Worm (Caenorhabditis elegans) whole organism, L4 larva: ENCODE data around the gene R11D1.3.

Experiments
- D1046.2 ChIP-seq: fragments of 200-800 bp; sonication (Bioruptor generic); IDR thresholded peaks from 2 replicates; pipeline ENCODE4 v1.3.6; 2022; ENCODE audit warnings: missing genetic modification characterization, missing compliant biosample characterization
- F37D6.2 ChIP-seq: sonication (generic microtip); optimal IDR thresholded peaks from 2 replicates; lab custom pipeline; 2016; ENCODE audit warnings: mild to moderate bottlenecking, missing genetic modification characterization, missing compliant biosample characterization
- F44E2.7 ChIP-seq: fragments of 200-800 bp; sonication (Bioruptor generic); IDR thresholded peaks from 2 replicates; pipeline ENCODE4 v2.1.2; 2022; ENCODE audit warnings: missing genetic modification characterization, missing compliant biosample characterization
- T26A8.4 ChIP-seq: fragments of 200-800 bp; sonication (Bioruptor generic); IDR thresholded peaks from 2 replicates; pipeline ENCODE4 v1.3.6; 2022; ENCODE audit warnings: missing genetic modification characterization, missing compliant biosample characterization
- Y105C5A.15 ChIP-seq: fragments of 200-800 bp; sonication (Bioruptor generic); IDR thresholded peaks from 2 replicates; pipeline ENCODE4 v1.3.6; 2022; ENCODE audit warnings: missing genetic modification characterization, missing compliant biosample characterization
- Y48G9A.11 ChIP-seq: fragments of 200-800 bp; sonication (Bioruptor generic); IDR thresholded peaks from 2 replicates; pipeline ENCODE4 v1.3.6; 2022; ENCODE audit warnings: missing genetic modification reagents, missing genetic modification characterization, missing compliant biosample characterization
- ZK546.5 ChIP-seq, 2 experiments: sonication (generic microtip); optimal IDR thresholded peaks; 2 replicates each; lab custom pipeline; 2017; ENCODE audit warnings: missing biosample characterization in 2 of 2, missing genetic modification characterization in 2 of 2
- aly-2 ChIP-seq: sonication (generic microtip); optimal IDR thresholded peaks from 2 replicates; lab custom pipeline; 2018; ENCODE audit warnings: missing biosample characterization, missing genetic modification characterization
- arid-1 ChIP-seq: fragments of 200-800 bp; sonication (Bioruptor generic); conservative IDR thresholded peaks from 2 replicates; pipeline ENCODE4 v1.3.6; 2022; ENCODE audit warnings: missing genetic modification reagents, missing genetic modification characterization, missing compliant biosample characterization
- ceh-32 ChIP-seq: sonication (generic microtip); optimal IDR thresholded peaks from 2 replicates; lab custom pipeline; 2016; ENCODE audit warnings: mild to moderate bottlenecking, missing genetic modification characterization, missing compliant biosample characterization; ENCODE audit not compliant: poor library complexity
- cey-2 ChIP-seq: sonication (generic microtip); optimal IDR thresholded peaks from 3 replicates; lab custom pipeline; 2017; ENCODE audit warnings: missing genetic modification characterization, mild to moderate bottlenecking, missing compliant biosample characterization, antibody characterized with exemption, borderline replicate concordance; ENCODE audit not compliant: insufficient read depth
- ctbp-1 ChIP-seq: fragments of 200-800 bp; sonication (Bioruptor generic); IDR thresholded peaks from 2 replicates; pipeline ENCODE4 v1.3.6; 2022; ENCODE audit warnings: missing genetic modification reagents, missing genetic modification characterization, missing compliant biosample characterization
- daf-19 ChIP-seq: fragments of 200-800 bp; sonication (Bioruptor generic); conservative IDR thresholded peaks from 2 replicates; pipeline ENCODE4 v1.3.6; 2022; ENCODE audit warnings: missing genetic modification characterization, missing compliant biosample characterization
- dmd-6 ChIP-seq: fragments of 200-800 bp; sonication (Bioruptor generic); IDR thresholded peaks from 2 replicates; pipeline ENCODE4 v1.3.6; 2022; ENCODE audit warnings: missing genetic modification reagents, missing genetic modification characterization, missing compliant biosample characterization
- dmd-8 ChIP-seq: fragments of 200-800 bp; sonication (Bioruptor generic); IDR thresholded peaks from 2 replicates; pipeline ENCODE4 v1.3.6; 2022; ENCODE audit warnings: missing genetic modification characterization, missing compliant biosample characterization
- dpl-1 ChIP-seq: fragments of 150-350 bp; optimal IDR thresholded peaks from 2 replicates; lab custom pipeline; 2014; ENCODE audit warnings: missing biosample characterization, missing genetic modification reagents, missing genetic modification characterization
- hlh-30 ChIP-seq: sonication (generic microtip); optimal IDR thresholded peaks from 2 replicates; lab custom pipeline; 2017; ENCODE audit warnings: antibody characterized with exemption, mild to moderate bottlenecking, missing genetic modification characterization, missing compliant biosample characterization; ENCODE audit not compliant: insufficient read depth
- jun-1 ChIP-seq: fragments of 150-350 bp; optimal IDR thresholded peaks from 2 replicates; lab custom pipeline; 2014; ENCODE audit warnings: missing biosample characterization, missing genetic modification reagents, missing genetic modification characterization
- lin-1 ChIP-seq: fragments of 200-800 bp; sonication (Bioruptor generic); IDR thresholded peaks from 2 replicates; pipeline ENCODE4 v1.3.6; 2022; ENCODE audit warnings: missing genetic modification reagents, missing genetic modification characterization, missing compliant biosample characterization
- lin-29 ChIP-seq: fragments of 200-800 bp; sonication (Bioruptor generic); IDR thresholded peaks from 2 replicates; pipeline ENCODE4 v1.3.6; 2022; ENCODE audit warnings: missing genetic modification reagents, missing genetic modification characterization, missing compliant biosample characterization
- lin-38 ChIP-seq: fragments of 200-800 bp; sonication (Bioruptor generic); IDR thresholded peaks from 2 replicates; pipeline ENCODE4 v1.3.6; 2022; ENCODE audit warnings: missing genetic modification reagents, missing genetic modification characterization, missing compliant biosample characterization
- mep-1 ChIP-seq: fragments of 150-350 bp; sonication (generic microtip); optimal IDR thresholded peaks from 3 replicates; lab custom pipeline; 2014; ENCODE audit warnings: missing biosample characterization, missing genetic modification characterization
- nhr-11 ChIP-seq: fragments of 150-350 bp; optimal IDR thresholded peaks from 2 replicates; lab custom pipeline; 2014; ENCODE audit warnings: missing biosample characterization, missing genetic modification characterization
- nhr-111 ChIP-seq: fragments of 200-800 bp; sonication (Bioruptor generic); optimal IDR thresholded peaks from 2 replicates; lab custom pipeline; 2018; ENCODE audit warnings: mild to moderate bottlenecking, missing genetic modification characterization, missing compliant biosample characterization
- nhr-25 ChIP-seq: sonication (generic microtip); optimal IDR thresholded peaks from 2 replicates; lab custom pipeline; 2017; ENCODE audit warnings: missing genetic modification characterization, mild to moderate bottlenecking, missing compliant biosample characterization, antibody characterized with exemption, moderate library complexity, borderline replicate concordance; ENCODE audit not compliant: insufficient read depth
- nhr-28 ChIP-seq: fragments of 150-350 bp; optimal IDR thresholded peaks from 2 replicates; lab custom pipeline; 2014; ENCODE audit warnings: missing biosample characterization, missing genetic modification characterization
- nhr-41 ChIP-seq: fragments of 200-800 bp; sonication (Bioruptor generic); IDR thresholded peaks from 2 replicates; pipeline ENCODE4 v1.3.6; 2022; ENCODE audit warnings: missing genetic modification reagents, missing genetic modification characterization, missing compliant biosample characterization
- nhr-42 ChIP-seq: fragments of 200-800 bp; sonication (Bioruptor generic); IDR thresholded peaks from 2 replicates; pipeline ENCODE4 v1.3.6; 2022; ENCODE audit warnings: missing genetic modification characterization, missing compliant biosample characterization
- nhr-6 ChIP-seq: fragments of 150-350 bp; optimal IDR thresholded peaks from 2 replicates; lab custom pipeline; 2014; ENCODE audit warnings: missing biosample characterization, missing genetic modification characterization
- php-3 ChIP-seq: fragments of 200-800 bp; sonication (Bioruptor generic); IDR thresholded peaks from 2 replicates; pipeline ENCODE4 v1.3.6; 2022; ENCODE audit warnings: missing genetic modification reagents, missing genetic modification characterization, missing compliant biosample characterization
- pqm-1 ChIP-seq: sonication (generic microtip); optimal IDR thresholded peaks from 2 replicates; lab custom pipeline; 2017; ENCODE audit warnings: missing biosample characterization, missing genetic modification characterization
- snpc-1.2 ChIP-seq: fragments of 200-800 bp; sonication (Bioruptor generic); IDR thresholded peaks from 2 replicates; pipeline ENCODE4 v1.3.6; 2022; ENCODE audit warnings: missing genetic modification reagents, missing genetic modification characterization, missing compliant biosample characterization
- spr-3 ChIP-seq: fragments of 200-800 bp; sonication (Bioruptor generic); optimal IDR thresholded peaks from 2 replicates; lab custom pipeline; 2018; ENCODE audit warnings: mild to moderate bottlenecking, missing genetic modification characterization, missing compliant biosample characterization
- tag-97 ChIP-seq: fragments of 200-800 bp; sonication (Bioruptor generic); IDR thresholded peaks from 2 replicates; pipeline ENCODE4 v1.3.6; 2022; ENCODE audit warnings: missing genetic modification characterization, missing compliant biosample characterization
- tra-1 ChIP-seq: fragments of 200-800 bp; sonication (Bioruptor generic); IDR thresholded peaks from 2 replicates; pipeline ENCODE4 v1.3.6; 2022; ENCODE audit warnings: missing genetic modification reagents, missing genetic modification characterization, missing compliant biosample characterization
- unc-130 ChIP-seq: sonication (generic microtip); optimal IDR thresholded peaks from 2 replicates; lab custom pipeline; 2016; ENCODE audit warnings: missing genetic modification reagents, missing genetic modification characterization, missing compliant biosample characterization
- vab-7 ChIP-seq: fragments of 200-800 bp; sonication (Bioruptor generic); IDR thresholded peaks from 2 replicates; pipeline ENCODE4 v1.3.6; 2022; ENCODE audit warnings: missing genetic modification reagents, missing genetic modification characterization, missing compliant biosample characterization
- zfp-3 ChIP-seq: fragments of 200-800 bp; sonication (Bioruptor generic); conservative IDR thresholded peaks from 2 replicates; pipeline ENCODE4 v1.3.6; 2022; ENCODE audit warnings: missing genetic modification reagents, missing genetic modification characterization, missing compliant biosample characterization
- zip-11 ChIP-seq: fragments of 200-800 bp; sonication (Bioruptor generic); IDR thresholded peaks from 2 replicates; pipeline ENCODE4 v1.3.6; 2022; ENCODE audit warnings: missing genetic modification characterization, missing compliant biosample characterization
- zip-2 ChIP-seq: fragments of 150-350 bp; optimal IDR thresholded peaks from 2 replicates; lab custom pipeline; 2014; ENCODE audit warnings: missing biosample characterization, missing genetic modification characterization

The R11D1.3 gene

DNA sequence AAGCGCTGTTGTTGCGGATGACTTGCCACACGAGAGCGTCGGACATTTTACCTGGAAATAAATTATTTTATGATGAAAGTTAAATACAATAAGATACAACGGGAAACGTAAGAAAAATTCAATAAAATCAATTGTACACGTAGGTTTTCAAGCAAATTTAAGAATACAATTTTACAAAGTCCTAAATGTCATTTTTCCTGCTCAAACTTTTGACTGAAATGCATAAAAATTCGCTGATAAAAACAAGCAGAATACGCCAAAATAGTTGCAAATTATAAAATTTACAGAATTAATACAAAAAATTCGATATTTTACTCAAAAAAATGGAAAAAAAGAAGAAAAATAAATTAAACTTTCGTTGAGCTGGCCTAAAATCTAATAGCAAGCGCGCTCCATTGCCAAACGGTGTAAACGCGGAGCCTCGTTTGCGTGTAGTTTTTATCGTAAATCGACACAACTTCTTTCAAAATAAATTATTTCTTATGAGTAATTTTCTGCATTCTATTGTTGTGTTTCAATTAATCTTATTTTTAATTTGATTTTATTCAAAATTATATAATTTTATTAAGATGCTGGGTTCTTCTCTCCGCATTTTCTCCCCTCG is 16.3 kb upstream of the R11D1.3 start, which contains the start of the genes rpl-28 and mrpl-49 (continued):
- TF ChIP-seq dmd-8: no peak
- peak; percentile 67 for TF ChIP-seq dmd-6 (GFP tag; lab: Robert Waterston, UW)
- no peak for TF ChIP-seq ZK546.5 (tag; optimal IDR thresholded peaks at IDR 0.05; lab: Kevin White, UChicago)
- TF ChIP-seq nhr-28 (tag; lab: Kevin White, UChicago): peak; percentile 80
- TF ChIP-seq zfp-3 (GFP tag; lab: Robert Waterston, UW): no peak
- TF ChIP-seq dpl-1: peak; percentile 85
- peak; percentile 98 for TF ChIP-seq nhr-6 (tag; lab: Kevin White, UChicago)
- TF ChIP-seq pqm-1 (tag; lab: Kevin White, UChicago): peak; percentile 42
- peak; percentile 35 for TF ChIP-seq nhr-25 (tag; lab: Kevin White, UChicago)
- TF ChIP-seq ctbp-1 (GFP tag; lab: Robert Waterston, UW): no peak
- no peak for TF ChIP-seq jun-1 (tag; lab: Kevin White, UChicago)
- TF ChIP-seq vab-7 (GFP tag; lab: Robert Waterston, UW): 0 out of 2 replicates have a peak, but pooled peaks have one; percentile 6
- peak; percentile 97 for TF ChIP-seq lin-38
- no peak for TF ChIP-seq cey-2 (tag; lab: Kevin White, UChicago)
- no peak for TF ChIP-seq aly-2
- no peak for TF ChIP-seq D1046.2 (GFP tag; lab: Robert Waterston, UW)
- no peak for TF ChIP-seq zip-2 (tag; lab: Kevin White, UChicago)
- TF ChIP-seq php-3 (GFP tag; lab: Robert Waterston, UW): no peak
- no peak for TF ChIP-seq ceh-32 (tag; lab: Kevin White, UChicago)
- no peak for TF ChIP-seq zip-11 (GFP tag; lab: Robert Waterston, UW)
- TF ChIP-seq Y105C5A.15 (GFP tag; lab: Robert Waterston, UW): no peak
- no peak for TF ChIP-seq lin-29
- TF ChIP-seq T26A8.4 (GFP tag; lab: Robert Waterston, UW): 0 out of 2 replicates have a peak, but pooled peaks have one; percentile 43
- TF ChIP-seq nhr-111: no peak
- TF ChIP-seq nhr-42: 0 out of 2 replicates have a peak, but pooled peaks have one; percentile 57
- TF ChIP-seq snpc-1.2: no peak
- no peak for TF ChIP-seq arid-1
- TF ChIP-seq unc-130 (GFP tag; lab: Kevin White, UChicago): no peak
- TF ChIP-seq nhr-41 (GFP tag; lab: Robert Waterston, UW): no peak
- TF ChIP-seq F44E2.7 (GFP tag; lab: Robert Waterston, UW): no peak
- TF ChIP-seq lin-1 (GFP tag; lab: Robert Waterston, UW): no peak
- peak; percentile 88 for TF ChIP-seq nhr-11
- TF ChIP-seq F37D6.2: peak; percentile 22

DNA sequence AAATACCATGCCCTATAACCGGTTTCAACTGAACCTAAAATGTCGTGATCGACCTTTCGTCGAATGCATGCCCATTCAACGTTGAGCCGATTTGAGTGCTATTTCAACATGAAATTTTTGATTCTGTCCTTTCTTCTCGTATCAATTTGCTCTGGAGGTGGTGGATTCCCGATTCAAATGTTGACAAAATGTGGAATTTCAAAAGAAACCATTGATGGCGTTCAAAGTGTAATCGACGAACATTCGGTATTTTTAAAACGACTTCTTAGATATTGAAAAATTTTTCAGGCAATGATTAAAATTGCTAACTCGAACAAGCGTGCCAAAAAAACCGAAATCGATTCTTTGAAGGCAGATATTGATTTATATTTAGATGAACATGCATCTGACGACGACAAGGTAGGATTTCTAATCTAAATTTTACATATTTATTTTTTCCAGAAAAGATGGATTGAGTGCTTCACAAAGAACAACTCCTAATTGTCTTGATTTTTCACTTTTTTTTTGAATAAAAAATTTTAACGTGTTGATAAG is 15.3 kb upstream of the R11D1.3 start, which contains the start of gene R11D1.13:
Gene R11D1.13, plus strand, starts transcription at position 51 of the 534 bp plus-strand sequence.
- TF ChIP-seq daf-19 (GFP tag; lab: Robert Waterston, UW): 0 out of 2 replicates have a peak, but pooled peaks have one; percentile 46
- TF ChIP-seq hlh-30 (tag; lab: Kevin White, UChicago): no peak
- peak; percentile 36; the same call in 1 of the 2 replicates for TF ChIP-seq lin-38
- TF ChIP-seq Y48G9A.11 (GFP tag; lab: Robert Waterston, UW): peak; percentile 31; the same call in 1 of the 2 replicates

ce11 chrV:12725893-12726292 is 14.0 kb upstream of the R11D1.3 start, which contains the start of gene R11D1.12:
Gene R11D1.12 (minus strand): TSS chrV:12725993.
- TF ChIP-seq spr-3: no peak
- TF ChIP-seq nhr-41 (GFP tag; lab: Robert Waterston, UW): no peak
- TF ChIP-seq ZK546.5 (tag; optimal IDR thresholded peaks at IDR 0.05; lab: Kevin White, UChicago): no peak
- no peak for TF ChIP-seq tra-1 (GFP tag; lab: Robert Waterston, UW)
- TF ChIP-seq tag-97 (GFP tag; lab: Robert Waterston, UW): no peak
- no peak for TF ChIP-seq mep-1 (tag; lab: Kevin White, UChicago)
